Worm (Caenorhabditis elegans): Measurements from ENCODE around the gene emc-5.

- TF ChIP-seq dpl-1 (GFP tag; optimal IDR thresholded peaks at IDR 0.05) (peak; percentile 82), unc-39 (tag; optimal IDR thresholded peaks at IDR 0.05) (no peak)
Observed at ce11 chrII:11473525-11474181, 22.9 kb upstream of the emc-5 start, which contains the start of the genes metl-1 and W02B12.11.
